Fruit fly (Drosophila melanogaster): ENCODE data around the gene CG13297.

DNA sequence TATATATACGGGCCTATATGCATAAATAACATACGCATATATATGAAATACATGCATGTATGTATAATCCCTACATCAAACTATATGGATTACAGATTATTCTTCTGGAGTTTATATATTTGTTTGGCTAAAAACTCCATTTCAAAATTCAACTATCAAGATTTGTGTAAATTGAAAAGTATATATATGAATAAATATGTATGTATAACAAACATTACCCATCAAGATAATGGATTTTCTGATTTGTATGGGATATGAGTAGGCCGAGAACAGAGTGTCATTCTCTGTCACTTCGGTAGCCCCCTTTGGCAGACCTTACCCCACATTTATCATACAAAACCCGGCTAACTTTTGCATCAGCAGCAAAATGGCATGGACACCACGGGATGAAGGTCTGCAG is 43.0 kb upstream of the CG13297 start, which contains the start of gene CG8219:
- TF ChIP-seq CG8478 (optimal IDR thresholded peaks at IDR 0.05) (no peak), CTCF (optimal IDR thresholded peaks at IDR 0.05) (no peak)

All from S2 (cell line).